Worm (Caenorhabditis elegans) whole organism, early embryonic: ENCODE data around the gene hizr-1.

Source experiments
- B0310.2 ChIP-seq: sonication (generic microtip); optimal IDR thresholded peaks from 2 replicates; lab custom pipeline; 2016; ENCODE audit warnings: mild to moderate bottlenecking, missing genetic modification characterization, missing compliant biosample characterization
- F13C5.2 ChIP-seq: sonication (generic microtip); optimal IDR thresholded peaks from 2 replicates; lab custom pipeline; 2017; ENCODE audit warnings: mild to moderate bottlenecking, missing genetic modification characterization, inconsistent platforms, missing compliant biosample characterization
- aly-1 ChIP-seq: sonication (generic microtip); optimal IDR thresholded peaks from 2 replicates; lab custom pipeline; 2016; ENCODE audit warnings: missing genetic modification characterization, missing compliant biosample characterization
- ama-1 ChIP-seq: fragments of 150-350 bp; optimal IDR thresholded peaks from 2 replicates; lab custom pipeline; 2014
- ceh-13 ChIP-seq: fragments of 200-800 bp; sonication (Bioruptor generic); optimal IDR thresholded peaks from 2 replicates; lab custom pipeline; 2018; ENCODE audit warnings: mild to moderate bottlenecking, missing genetic modification characterization, missing compliant biosample characterization
- ceh-36 ChIP-seq: sonication (generic microtip); optimal IDR thresholded peaks from 2 replicates; lab custom pipeline; 2016; ENCODE audit warnings: missing genetic modification characterization, inconsistent platforms, missing compliant biosample characterization
- ets-7 ChIP-seq: sonication (generic microtip); optimal IDR thresholded peaks from 2 replicates; lab custom pipeline; 2016; ENCODE audit warnings: missing genotype, missing genetic modification characterization, missing compliant biosample characterization
- flt-1 ChIP-seq: fragments of 200-800 bp; sonication (Bioruptor generic); IDR thresholded peaks from 2 replicates; pipeline ENCODE4 v1.3.6; 2022; ENCODE audit warnings: missing genetic modification characterization, missing compliant biosample characterization
- hmbx-1 ChIP-seq: sonication (generic microtip); optimal IDR thresholded peaks from 2 replicates; lab custom pipeline; 2016; ENCODE audit warnings: mild to moderate bottlenecking, missing genetic modification characterization, missing compliant biosample characterization
- hmg-4 ChIP-seq: fragments of 200-800 bp; sonication (Bioruptor generic); optimal IDR thresholded peaks from 2 replicates; lab custom pipeline; 2018; ENCODE audit warnings: mild to moderate bottlenecking, missing genetic modification characterization, missing compliant biosample characterization
- hnd-1 ChIP-seq: sonication (generic microtip); optimal IDR thresholded peaks from 2 replicates; lab custom pipeline; 2016; ENCODE audit warnings: missing genetic modification characterization, missing compliant biosample characterization
- pes-1 ChIP-seq: fragments of 200-800 bp; sonication (Bioruptor generic); IDR thresholded peaks from 2 replicates; pipeline ENCODE4 v1.3.6; 2022; ENCODE audit warnings: missing genetic modification reagents, missing genetic modification characterization, missing compliant biosample characterization
- scrt-1 ChIP-seq: fragments of 200-800 bp; sonication (Bioruptor generic); IDR thresholded peaks from 2 replicates; pipeline ENCODE4 v1.3.6; 2022; ENCODE audit warnings: missing genetic modification characterization, missing compliant biosample characterization
- sea-1 ChIP-seq: fragments of 200-800 bp; sonication (Bioruptor generic); conservative IDR thresholded peaks from 2 replicates; pipeline ENCODE4 v1.3.6; 2022; ENCODE audit warnings: missing genetic modification characterization, missing compliant biosample characterization
- tbx-11 ChIP-seq: fragments of 200-800 bp; sonication (Bioruptor generic); IDR thresholded peaks from 2 replicates; pipeline ENCODE4 v1.3.6; 2022; ENCODE audit warnings: missing genetic modification characterization, missing compliant biosample characterization
- tbx-37 ChIP-seq: fragments of 200-800 bp; sonication (Bioruptor generic); conservative IDR thresholded peaks from 2 replicates; pipeline ENCODE4 v1.3.6; 2022; ENCODE audit warnings: missing genetic modification reagents, missing genetic modification characterization, missing compliant biosample characterization
- tra-4 ChIP-seq: sonication (generic microtip); optimal IDR thresholded peaks from 2 replicates; lab custom pipeline; 2017; ENCODE audit warnings: missing genetic modification characterization, missing compliant biosample characterization

The hizr-1 gene

ce11 chrX:11317939-11318338, at the start of gene hizr-1:
TSS of gene hizr-1 (plus strand) at chrX:11318278.
- TF ChIP-seq B0310.2 (no peak), ceh-13 (GFP tag; lab: Kevin White, UChicago) (no peak), aly-1 (tag; lab: Kevin White, UChicago) (no peak), hnd-1 (tag; lab: Kevin White, UChicago) (no peak), flt-1 (GFP tag; lab: Robert Waterston, UW) (no peak), tbx-11 (no peak), hmg-4 (no peak), scrt-1 (no peak), tbx-37 (no peak), ets-7 (no peak), F13C5.2 (tag; lab: Kevin White, UChicago) (no peak)

- TF ChIP-seq F13C5.2 (tag; lab: Kevin White, UChicago) (no peak), ets-7 (no peak), ceh-36 (no peak), pes-1 (GFP tag; lab: Robert Waterston, UW) (no peak), hnd-1 (tag; lab: Kevin White, UChicago) (no peak), hmbx-1 (tag; lab: Kevin White, UChicago) (no peak), ceh-13 (GFP tag; lab: Kevin White, UChicago) (no peak), scrt-1 (no peak), ama-1 (lab: Kevin White, UChicago) (no peak), tbx-11 (no peak), B0310.2 (no peak), flt-1 (GFP tag; lab: Robert Waterston, UW) (no peak), aly-1 (tag; lab: Kevin White, UChicago) (no peak), tra-4 (tag; lab: Kevin White, UChicago) (no peak), tbx-37 (no peak), hmg-4 (no peak), sea-1 (GFP tag; lab: Robert Waterston, UW) (no peak)
Measured at ce11 chrX:11268970-11269369, 49.1 kb upstream of the hizr-1 start, which contains the start of gene C03A3.3. TSS of gene C03A3.3 (minus strand) at chrX:11269070.

DNA sequence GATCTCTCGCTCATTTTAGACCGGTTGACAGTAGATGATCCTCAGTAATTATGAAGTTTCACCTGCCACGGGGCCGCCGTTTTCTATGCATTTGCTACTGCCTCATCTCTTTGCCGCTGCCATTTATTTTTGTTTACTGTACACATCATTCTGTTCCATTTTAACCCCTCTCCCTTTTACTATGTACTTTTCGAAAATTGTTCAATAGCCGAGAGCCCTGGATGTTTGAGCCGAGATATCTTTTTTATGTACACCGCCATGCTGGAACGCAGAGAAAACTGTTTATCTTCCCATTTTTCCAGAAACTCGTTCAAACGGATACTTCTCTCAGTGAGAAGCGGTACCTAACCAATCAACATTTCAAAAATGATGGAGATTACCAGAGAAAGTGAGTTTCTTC, 47.2 kb upstream of the hizr-1 start, which contains the start of gene ifa-1:
Gene ifa-1 (plus strand): TSS at position 301 of the 400 bp plus-strand sequence.
- TF ChIP-seq pes-1 (GFP tag; lab: Robert Waterston, UW) (no peak), tbx-37 (no peak), ceh-36 (no peak), hmbx-1 (tag; lab: Kevin White, UChicago) (no peak), B0310.2 (no peak), ceh-13 (GFP tag; lab: Kevin White, UChicago) (no peak), scrt-1 (no peak), tbx-11 (no peak), hnd-1 (tag; lab: Kevin White, UChicago) (no peak)

- no peak for TF ChIP-seq ceh-36
- no peak for TF ChIP-seq ceh-13 (GFP tag; lab: Kevin White, UChicago)
- no peak for TF ChIP-seq ama-1 (lab: Kevin White, UChicago)
- TF ChIP-seq sea-1 (GFP tag; lab: Robert Waterston, UW), result no peak
- TF ChIP-seq flt-1 (GFP tag; lab: Robert Waterston, UW), result no peak
- no peak for TF ChIP-seq hmg-4
- no peak for TF ChIP-seq tbx-37
- TF ChIP-seq B0310.2, result no peak
- TF ChIP-seq ets-7, result no peak
- no peak for TF ChIP-seq F13C5.2 (tag; lab: Kevin White, UChicago)
- TF ChIP-seq scrt-1, result no peak
- TF ChIP-seq pes-1 (GFP tag; lab: Robert Waterston, UW), result no peak
- no peak for TF ChIP-seq tbx-11
- TF ChIP-seq aly-1 (tag; lab: Kevin White, UChicago), result no peak
- TF ChIP-seq hnd-1 (tag; lab: Kevin White, UChicago), result no peak
- TF ChIP-seq tra-4 (tag; lab: Kevin White, UChicago), result no peak
Measured at ce11 chrX:11279276-11279675, 38.8 kb upstream of the hizr-1 start, which contains the start of gene F38B2.2. TSS of gene F38B2.2 (minus strand) at chrX:11279376.

ce11 chrX:11281148-11281547, 36.9 kb upstream of the hizr-1 start, which contains the start of gene F38B2.6:
TSS of gene F38B2.6 (minus strand) at chrX:11281248.
- TF ChIP-seq B0310.2 (no peak), F13C5.2 (tag; lab: Kevin White, UChicago) (no peak), hmbx-1 (tag; lab: Kevin White, UChicago) (no peak), sea-1 (GFP tag; lab: Robert Waterston, UW) (no peak), hnd-1 (tag; lab: Kevin White, UChicago) (no peak), ceh-13 (GFP tag; lab: Kevin White, UChicago) (no peak), flt-1 (GFP tag; lab: Robert Waterston, UW) (no peak), aly-1 (tag; lab: Kevin White, UChicago) (no peak), tbx-37 (no peak), scrt-1 (no peak), ceh-36 (no peak), tbx-11 (no peak), ets-7 (no peak), hmg-4 (no peak)

ce11 chrX:11286246-11286645, 31.8 kb upstream of the hizr-1 start, which contains the start of gene F38B2.3:
TSS of gene F38B2.3 (minus strand) at chrX:11286346.
- no peak for TF ChIP-seq aly-1 (tag; lab: Kevin White, UChicago)
- TF ChIP-seq sea-1 (GFP tag; lab: Robert Waterston, UW), result no peak
- TF ChIP-seq ets-7, result no peak
- TF ChIP-seq tbx-37, result no peak
- no peak for TF ChIP-seq hnd-1 (tag; lab: Kevin White, UChicago)
- TF ChIP-seq B0310.2, result no peak
- TF ChIP-seq scrt-1, result no peak
- TF ChIP-seq F13C5.2 (tag; lab: Kevin White, UChicago), result no peak
- no peak for TF ChIP-seq ceh-13 (GFP tag; lab: Kevin White, UChicago)
- no peak for TF ChIP-seq flt-1 (GFP tag; lab: Robert Waterston, UW)
- no peak for TF ChIP-seq hmg-4
- no peak for TF ChIP-seq ceh-36
- TF ChIP-seq tra-4 (tag; lab: Kevin White, UChicago), result no peak
- TF ChIP-seq pes-1 (GFP tag; lab: Robert Waterston, UW), result no peak
- TF ChIP-seq tbx-11, result no peak
- TF ChIP-seq hmbx-1 (tag; lab: Kevin White, UChicago), result no peak
- no peak for TF ChIP-seq ama-1 (lab: Kevin White, UChicago)

- no peak for TF ChIP-seq ama-1 (lab: Kevin White, UChicago)
- no peak for TF ChIP-seq flt-1 (GFP tag; lab: Robert Waterston, UW)
- no peak for TF ChIP-seq ceh-13 (GFP tag; lab: Kevin White, UChicago)
- no peak for TF ChIP-seq tra-4 (tag; lab: Kevin White, UChicago)
- no peak for TF ChIP-seq hnd-1 (tag; lab: Kevin White, UChicago)
- no peak for TF ChIP-seq B0310.2
- TF ChIP-seq ets-7, result no peak
- TF ChIP-seq hmbx-1 (tag; lab: Kevin White, UChicago), result no peak
- no peak for TF ChIP-seq tbx-11
Measured at ce11 chrX:11287617-11288016, 30.5 kb upstream of the hizr-1 start, which contains the start of gene F38B2.4. TSS of gene F38B2.4 (minus strand) at chrX:11287717.
